Worm (Caenorhabditis elegans) whole organism, L3 larva: ENCODE measurements around the gene cpr-9.

Source experiments
- R02D3.7 ChIP-seq: fragments of 150-350 bp; optimal IDR thresholded peaks from 2 replicates; lab custom pipeline; 2014; ENCODE audit warnings: missing biosample characterization, missing genetic modification characterization
- ceh-82 ChIP-seq: fragments of 150-350 bp; optimal IDR thresholded peaks from 2 replicates; lab custom pipeline; 2014; ENCODE audit warnings: missing biosample characterization, missing genetic modification characterization
- pqm-1 ChIP-seq: fragments of 150-350 bp; optimal IDR thresholded peaks from 2 replicates; lab custom pipeline; 2017; ENCODE audit warnings: missing biosample characterization, missing genetic modification characterization, inconsistent platforms

ce11 chrV:12038783-12039182 is 35.9 kb downstream of the cpr-9 start:
- no peak for TF ChIP-seq pqm-1 (tag; lab: Kevin White, UChicago)
- TF ChIP-seq R02D3.7 = no peak
- no peak for TF ChIP-seq ceh-82 (tag; lab: Kevin White, UChicago)
